Worm (Caenorhabditis elegans): ENCODE results near the gene srh-201.

Gene srh-201

ce11 chrV:8994801-8995200, 18.9 kb downstream of the srh-201 start, which contains the start of gene F59E11.5:
Gene F59E11.5, plus strand, starts transcription at chrV:8995101.
- TF ChIP-seq nhr-25 (tag; optimal IDR thresholded peaks at IDR 0.05) = peak; percentile 35
- no peak for TF ChIP-seq nhr-77 (tag; optimal IDR thresholded peaks at IDR 0.05)

- peak; percentile 10 for TF ChIP-seq sem-4 (tag; optimal IDR thresholded peaks at IDR 0.05)
- no peak for TF ChIP-seq peb-1 (tag; optimal IDR thresholded peaks at IDR 0.05)
- no peak for TF ChIP-seq ztf-1 (GFP tag; conservative IDR thresholded peaks at IDR 0.05)
- TF ChIP-seq nhr-77 (tag; optimal IDR thresholded peaks at IDR 0.05) = no peak
- TF ChIP-seq alr-1 (tag; optimal IDR thresholded peaks at IDR 0.05) = no peak
- no peak for TF ChIP-seq lin-13 (GFP tag; optimal IDR thresholded peaks at IDR 0.05)
- no peak for TF ChIP-seq lin-39 (tag; optimal IDR thresholded peaks at IDR 0.05)
- no peak for TF ChIP-seq unc-55 (GFP tag; optimal IDR thresholded peaks at IDR 0.05)
- no peak for TF ChIP-seq mbf-1 (tag; optimal IDR thresholded peaks at IDR 0.05)
- no peak for TF ChIP-seq Y55F3AM.14 (GFP tag; optimal IDR thresholded peaks at IDR 0.05)
- peak; percentile 15 for TF ChIP-seq crh-2 (tag; optimal IDR thresholded peaks at IDR 0.05)
- no peak for TF ChIP-seq elt-3 (tag; optimal IDR thresholded peaks at IDR 0.05)
- TF ChIP-seq nhr-6 (tag; optimal IDR thresholded peaks at IDR 0.05) = no peak
- peak; percentile 33 for TF ChIP-seq nhr-25 (tag; optimal IDR thresholded peaks at IDR 0.05)
- no peak for TF ChIP-seq ceh-82 (tag; optimal IDR thresholded peaks at IDR 0.05)
- TF ChIP-seq nhr-21 (tag; optimal IDR thresholded peaks at IDR 0.05) = peak; percentile 45
- peak; percentile 42 for TF ChIP-seq sma-9 (GFP tag; optimal IDR thresholded peaks at IDR 0.05)
- TF ChIP-seq sma-9 (tag; optimal IDR thresholded peaks at IDR 0.05) = no peak
- no peak for TF ChIP-seq ztf-4 (tag; optimal IDR thresholded peaks at IDR 0.05)
- TF ChIP-seq ceh-16 (tag; optimal IDR thresholded peaks at IDR 0.05) = no peak
- TF ChIP-seq C34F6.9 (tag; optimal IDR thresholded peaks at IDR 0.05) = no peak
- no peak for TF ChIP-seq nhr-129 (tag; optimal IDR thresholded peaks at IDR 0.05)
- no peak for TF ChIP-seq egl-27 (tag; optimal IDR thresholded peaks at IDR 0.05)
- TF ChIP-seq zag-1 (tag; optimal IDR thresholded peaks at IDR 0.05) = no peak
- TF ChIP-seq blmp-1 (tag; optimal IDR thresholded peaks at IDR 0.05; ENCODE audit: insufficient read depth) = peak; percentile 91
- peak; percentile 33 for TF ChIP-seq sma-3 (GFP tag; optimal IDR thresholded peaks at IDR 0.05)
Measured at ce11 chrV:8994272-8994671, 19.4 kb downstream of the srh-201 start.

- TF ChIP-seq lin-13 (GFP tag; optimal IDR thresholded peaks at IDR 0.05) (no peak), mbf-1 (tag; optimal IDR thresholded peaks at IDR 0.05) (no peak), ZK546.5 (tag; optimal IDR thresholded peaks at IDR 0.05) (no peak), ztf-11 (tag; optimal IDR thresholded peaks at IDR 0.05) (no peak), nhr-6 (tag; optimal IDR thresholded peaks at IDR 0.05) (no peak), Y55F3AM.14 (GFP tag; optimal IDR thresholded peaks at IDR 0.05) (no peak), unc-39 (tag; optimal IDR thresholded peaks at IDR 0.05) (no peak), egl-27 (tag; optimal IDR thresholded peaks at IDR 0.05) (no peak), lsy-2 (tag; optimal IDR thresholded peaks at IDR 0.05) (no peak), R02D3.7 (tag; optimal IDR thresholded peaks at IDR 0.05) (no peak), crh-2 (tag; optimal IDR thresholded peaks at IDR 0.05) (no peak), alr-1 (tag; optimal IDR thresholded peaks at IDR 0.05) (no peak), zag-1 (tag; optimal IDR thresholded peaks at IDR 0.05) (no peak), aly-2 (tag; optimal IDR thresholded peaks at IDR 0.05) (no peak)
Measured at ce11 chrV:8991679-8992078, 22.0 kb downstream of the srh-201 start, which contains the start of gene F59E11.6. Gene F59E11.6, plus strand, starts transcription at chrV:8991789.

ce11 chrV:8990194-8990649, 23.4 kb downstream of the srh-201 start, which contains the start of gene F59E11.7:
Gene F59E11.7, plus strand, starts transcription at chrV:8990244.
- TF ChIP-seq sma-3 (GFP tag; optimal IDR thresholded peaks at IDR 0.05) = peak; percentile 11
- peak; percentile 77 for TF ChIP-seq nhr-25 (tag; optimal IDR thresholded peaks at IDR 0.05)
- TF ChIP-seq peb-1 (tag; optimal IDR thresholded peaks at IDR 0.05) = no peak

- TF ChIP-seq crh-2 (tag; optimal IDR thresholded peaks at IDR 0.05) (no peak), elt-3 (tag; optimal IDR thresholded peaks at IDR 0.05) (no peak), gmeb-1 (tag; optimal IDR thresholded peaks at IDR 0.05) (no peak), nhr-21 (tag; optimal IDR thresholded peaks at IDR 0.05) (no peak), nhr-77 (tag; optimal IDR thresholded peaks at IDR 0.05) (no peak), ztf-11 (tag; optimal IDR thresholded peaks at IDR 0.05) (no peak), peb-1 (tag; optimal IDR thresholded peaks at IDR 0.05) (no peak), mab-5 (tag; optimal IDR thresholded peaks at IDR 0.05) (no peak), blmp-1 (tag; optimal IDR thresholded peaks at IDR 0.05; ENCODE audit: insufficient read depth) (no peak), mdl-1 (tag; optimal IDR thresholded peaks at IDR 0.05) (no peak), nhr-6 (tag; optimal IDR thresholded peaks at IDR 0.05) (no peak), fos-1 (tag; optimal IDR thresholded peaks at IDR 0.05) (no peak), R02D3.7 (tag; optimal IDR thresholded peaks at IDR 0.05) (no peak), ceh-16 (tag; optimal IDR thresholded peaks at IDR 0.05) (no peak), ama-1 (optimal IDR thresholded peaks at IDR 0.05) (no peak), C34F6.9 (tag; optimal IDR thresholded peaks at IDR 0.05) (no peak), nhr-25 (tag; optimal IDR thresholded peaks at IDR 0.05) (no peak), ceh-82 (tag; optimal IDR thresholded peaks at IDR 0.05) (no peak), dmd-4 (tag; optimal IDR thresholded peaks at IDR 0.05) (no peak)
Measured at ce11 chrV:8988104-8988503, 25.6 kb downstream of the srh-201 start, which contains the start of gene str-87. Gene str-87, minus strand, starts transcription at chrV:8988204.
